Comparison of ENCODE assay signal across 1 fruit fly cellular context in the genomic region with DNA sequence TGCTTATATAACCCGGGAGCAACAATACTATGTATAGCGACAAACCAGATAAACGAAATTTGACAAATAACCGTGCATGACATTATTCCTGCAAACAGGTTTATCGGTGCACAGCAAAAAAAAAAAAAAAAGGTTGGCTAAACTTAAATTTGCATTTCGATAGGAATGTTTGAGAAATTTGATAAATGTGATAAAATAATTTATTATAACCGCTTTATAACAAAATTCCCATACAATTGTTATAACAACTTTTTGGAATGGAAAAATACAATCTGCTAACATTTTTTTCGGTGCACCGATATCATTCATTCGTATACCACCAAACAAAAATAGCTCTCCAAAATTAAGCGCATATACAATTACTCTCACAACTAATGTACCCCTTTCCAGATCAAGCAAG.
A peak's percentile ranks its signal among the peaks of the same experiment; 100 is the strongest.
TF ChIP-seq lines count a peak whose summit lies in the region.

No protein-coding gene starts in this region.

TF ChIP-seq in whole organism, embryonic, 481 proteins besides CTCF, POLR2A, EP300 and RAD21 (continued from another document):
- TF ChIP-seq CG14667 (GFP tag; IDR thresholded peaks at IDR 0.05; lab: Robert Waterston, UW) (peak; percentile 58), CG6272 (GFP tag; IDR thresholded peaks at IDR 0.05; lab: Robert Waterston, UW) (peak; percentile 65), CG11093 (GFP tag; IDR thresholded peaks at IDR 0.05; lab: Robert Waterston, UW) (peak; percentile 63; the same call in 2 of the 3 replicates), Xrp1 (GFP tag; IDR thresholded peaks at IDR 0.05; lab: Robert Waterston, UW) (peak; percentile 73), CG9215 (GFP tag; IDR thresholded peaks at IDR 0.05; lab: Robert Waterston, UW) (peak; percentile 49; the same call in 1 of the 2 replicates), CG17612 (GFP tag; IDR thresholded peaks at IDR 0.05; lab: Robert Waterston, UW) (peak; percentile 46; the same call in 1 of the 2 replicates), row (GFP tag; IDR thresholded peaks at IDR 0.05; lab: Robert Waterston, UW) (peak; percentile 72), Eip74EF (GFP tag; optimal IDR thresholded peaks at IDR 0.05; lab: Kevin White, UChicago) (peak in 1 of 2 experiments; percentile 28), bcd (GFP tag; optimal IDR thresholded peaks at IDR 0.05; lab: Kevin White, UChicago) (peak; percentile 39), Myb (GFP tag; optimal IDR thresholded peaks at IDR 0.05; lab: Kevin White, UChicago) (no peak), tap (tag; optimal IDR thresholded peaks at IDR 0.05; lab: Kevin White, UChicago) (peak; percentile 28), Awh (GFP tag; IDR thresholded peaks at IDR 0.05; lab: Robert Waterston, UW) (peak; percentile 76), jigr1 (GFP tag; IDR thresholded peaks at IDR 0.05; lab: Robert Waterston, UW) (peak; percentile 36; the same call in 2 of the 3 replicates), CG31224 (GFP tag; IDR thresholded peaks at IDR 0.05; lab: Robert Waterston, UW) (peak; percentile 41; the same call in 1 of the 2 replicates), CG15514 (GFP tag; optimal IDR thresholded peaks at IDR 0.05; lab: Kevin White, UChicago) (peak; percentile 51), phol (tag; optimal IDR thresholded peaks at IDR 0.05; lab: Kevin White, UChicago) (peak; percentile 56)
TF ChIP-seq in whole organism, embryonic: peak in this region for 149.
